Fruit fly (Drosophila melanogaster): ENCODE results near the gene KrT95D.

The KrT95D gene

dm6 chr3R:24015939-24016913 is 15.4 kb downstream of the KrT95D start (continued):
- no peak for TF ChIP-seq fkh (GFP tag; optimal IDR thresholded peaks at IDR 0.05)
- no peak for TF ChIP-seq eg (GFP tag; IDR thresholded peaks at IDR 0.05)
- TF ChIP-seq CG10631 (GFP tag; optimal IDR thresholded peaks at IDR 0.05), result no peak
- TF ChIP-seq svp (GFP tag), result peak; percentile 86
- no peak for TF ChIP-seq pdm3 (GFP tag; optimal IDR thresholded peaks at IDR 0.05)
- no peak for TF ChIP-seq Hr4 (GFP tag; optimal IDR thresholded peaks at IDR 0.05)
- TF ChIP-seq Blimp-1 (GFP tag; optimal IDR thresholded peaks at IDR 0.05), result no peak
- TF ChIP-seq fd85E (GFP tag; optimal IDR thresholded peaks at IDR 0.05), result no peak
- no peak for TF ChIP-seq CG6854 (GFP tag; optimal IDR thresholded peaks at IDR 0.05)
- TF ChIP-seq Ets21C (GFP tag; optimal IDR thresholded peaks at IDR 0.05), result no peak

- TF ChIP-seq Blimp-1 (GFP tag; optimal IDR thresholded peaks at IDR 0.05) (no peak), CG8319 (GFP tag; optimal IDR thresholded peaks at IDR 0.05) (no peak), CG6163 (GFP tag; IDR thresholded peaks at IDR 0.05) (no peak), spab (GFP tag; optimal IDR thresholded peaks at IDR 0.05) (no peak), Gug (GFP tag; IDR thresholded peaks at IDR 0.05) (no peak), CG11902 (GFP tag; optimal IDR thresholded peaks at IDR 0.05) (no peak), Ets96B (tag; optimal IDR thresholded peaks at IDR 0.05) (no peak), ss (GFP tag; optimal IDR thresholded peaks at IDR 0.05) (no peak), CG4318 (GFP tag; optimal IDR thresholded peaks at IDR 0.05) (no peak), CG6808 (GFP tag; optimal IDR thresholded peaks at IDR 0.05) (no peak), fd85E (GFP tag; optimal IDR thresholded peaks at IDR 0.05) (no peak), Lpt (GFP tag; optimal IDR thresholded peaks at IDR 0.05) (no peak), lz (GFP tag; optimal IDR thresholded peaks at IDR 0.05) (no peak), CG7368 (GFP tag; optimal IDR thresholded peaks at IDR 0.05) (no peak), Hr4 (GFP tag; optimal IDR thresholded peaks at IDR 0.05) (no peak), fkh (GFP tag; optimal IDR thresholded peaks at IDR 0.05) (no peak), CG10669 (GFP tag; optimal IDR thresholded peaks at IDR 0.05) (no peak), CG8632 (GFP tag; optimal IDR thresholded peaks at IDR 0.05) (no peak), pdm3 (GFP tag; optimal IDR thresholded peaks at IDR 0.05) (no peak), Sox15 (GFP tag; optimal IDR thresholded peaks at IDR 0.05) (no peak)
Observed at dm6 chr3R:24015449-24015848, 16.2 kb downstream of the KrT95D start.

- TF ChIP-seq acj6 (GFP tag; optimal IDR thresholded peaks at IDR 0.05) (no peak), CG7368 (GFP tag; optimal IDR thresholded peaks at IDR 0.05) (no peak), net (GFP tag; optimal IDR thresholded peaks at IDR 0.05) (no peak), CG8319 (GFP tag; optimal IDR thresholded peaks at IDR 0.05) (no peak), CG11902 (GFP tag; optimal IDR thresholded peaks at IDR 0.05) (no peak), Hr38 (GFP tag; optimal IDR thresholded peaks at IDR 0.05) (no peak), svp (GFP tag) (peak; percentile 51), CG9139 (GFP tag; optimal IDR thresholded peaks at IDR 0.05) (no peak), vri (GFP tag; optimal IDR thresholded peaks at IDR 0.05) (no peak), Sox14 (GFP tag; optimal IDR thresholded peaks at IDR 0.05) (no peak), Hr39 (GFP tag; optimal IDR thresholded peaks at IDR 0.05) (no peak), topi (GFP tag; optimal IDR thresholded peaks at IDR 0.05) (no peak), cyc (GFP tag; optimal IDR thresholded peaks at IDR 0.05) (no peak), CG3919 (GFP tag; optimal IDR thresholded peaks at IDR 0.05) (no peak), Gug (GFP tag; IDR thresholded peaks at IDR 0.05) (no peak), CG31627 (GFP tag; optimal IDR thresholded peaks at IDR 0.05) (no peak), fd85E (GFP tag; optimal IDR thresholded peaks at IDR 0.05) (no peak), CG1621 (tag; optimal IDR thresholded peaks at IDR 0.05) (no peak), Smox (GFP tag; optimal IDR thresholded peaks at IDR 0.05) (no peak), Eip93F (GFP tag; optimal IDR thresholded peaks at IDR 0.05) (no peak), CG11762 (GFP tag; optimal IDR thresholded peaks at IDR 0.05; ENCODE audit: insufficient read depth) (no peak), CG10631 (GFP tag; optimal IDR thresholded peaks at IDR 0.05) (peak; percentile 11), CG32006 (GFP tag; optimal IDR thresholded peaks at IDR 0.05) (peak; percentile 17), dsx (GFP tag; optimal IDR thresholded peaks at IDR 0.05; ENCODE audit: poor library complexity, severe bottlenecking) (peak; percentile 10), CG16779 (tag; optimal IDR thresholded peaks at IDR 0.05) (no peak), Eip75B (GFP tag; optimal IDR thresholded peaks at IDR 0.05) (peak; percentile 10), lz (GFP tag; optimal IDR thresholded peaks at IDR 0.05) (no peak), ss (GFP tag; optimal IDR thresholded peaks at IDR 0.05) (no peak), Ets96B (tag; optimal IDR thresholded peaks at IDR 0.05) (peak; percentile 6), fkh (GFP tag; optimal IDR thresholded peaks at IDR 0.05) (no peak), Eip78C (GFP tag) (peak; percentile 83), spab (GFP tag; optimal IDR thresholded peaks at IDR 0.05) (no peak)
Observed at dm6 chr3R:24014600-24014999, 17.0 kb downstream of the KrT95D start.

Data from whole organism, prepupa.